Fruit fly (Drosophila melanogaster): ENCODE results near the gene Art6.

The Art6 gene

DNA sequence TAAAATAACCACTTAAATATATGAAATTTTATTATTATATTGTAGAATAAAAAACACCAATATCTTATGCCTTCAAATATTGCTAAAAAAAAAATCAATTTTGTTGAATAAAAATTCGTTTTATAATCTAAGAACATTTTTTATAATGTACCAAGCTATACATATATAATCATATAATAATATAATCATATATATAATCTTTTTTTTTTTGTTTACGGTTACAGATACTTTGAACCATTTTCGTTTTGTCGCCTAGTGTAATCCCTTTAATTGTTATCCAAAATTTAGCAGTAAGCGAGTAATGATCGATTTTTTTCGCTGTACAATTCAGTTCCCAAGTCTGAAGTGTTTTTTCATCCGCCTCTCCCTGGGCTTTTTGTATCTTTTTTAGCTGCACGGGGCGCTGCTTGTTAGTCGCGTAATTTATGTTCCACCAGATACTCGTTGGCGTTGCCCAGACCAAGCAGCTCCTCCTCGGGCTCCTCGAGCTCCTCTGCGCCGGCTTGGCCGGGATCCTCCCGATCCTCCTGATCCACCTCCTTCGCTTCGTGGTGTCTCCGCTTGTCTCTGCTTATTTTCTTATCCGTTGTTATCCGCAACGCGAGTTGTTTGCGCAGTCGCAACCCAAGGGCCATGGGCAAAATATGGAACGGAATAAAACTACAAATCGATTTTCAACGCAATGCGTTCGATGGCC lies 6.1 kb downstream of the Art6 start:
- TF ChIP-seq CG8478 (optimal IDR thresholded peaks at IDR 0.05) (no peak), CTCF (optimal IDR thresholded peaks at IDR 0.05) (no peak)

DNA sequence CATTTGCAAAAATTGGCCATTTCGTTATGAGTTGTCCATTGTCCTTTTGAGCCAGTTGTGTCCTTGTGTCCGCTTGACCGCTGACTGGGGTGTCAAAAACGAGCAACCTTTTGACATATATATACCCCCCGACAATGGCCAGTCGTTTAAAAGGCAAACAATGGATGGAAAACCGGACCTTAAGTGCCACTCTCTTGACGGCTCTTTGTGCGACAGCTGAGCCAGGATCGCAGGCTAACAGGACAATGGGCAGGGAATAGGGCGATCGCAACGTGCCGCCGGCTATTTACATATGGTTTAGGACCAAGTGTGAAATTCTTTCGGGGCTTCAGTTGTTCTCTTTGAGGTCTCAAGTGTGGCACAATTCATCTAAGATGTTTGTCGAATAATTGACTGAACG lies 9.3 kb downstream of the Art6 start:
- TF ChIP-seq CTCF (optimal IDR thresholded peaks at IDR 0.05) (no peak), CG8478 (optimal IDR thresholded peaks at IDR 0.05) (no peak)

DNA sequence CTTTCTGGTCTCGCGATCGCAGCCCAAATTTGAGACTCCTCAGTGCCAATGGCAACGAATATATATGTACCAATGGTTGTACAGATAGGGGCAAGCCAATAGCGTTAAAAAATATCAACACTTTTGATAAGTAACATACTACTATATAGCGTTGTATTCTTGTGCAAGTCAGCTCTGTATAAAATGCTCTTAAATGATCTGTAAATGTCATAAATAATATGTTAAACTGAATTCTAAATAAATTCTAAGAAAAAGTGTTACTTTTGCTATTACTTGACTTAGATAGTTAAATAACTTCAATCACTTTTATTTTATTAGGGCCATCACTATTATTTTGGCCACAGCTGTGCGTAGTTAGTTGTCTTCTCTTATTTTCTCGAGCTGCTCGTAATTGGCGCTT lies 11.0 kb downstream of the Art6 start:
- TF ChIP-seq CTCF (optimal IDR thresholded peaks at IDR 0.05) = no peak
- no peak for TF ChIP-seq CG8478 (optimal IDR thresholded peaks at IDR 0.05)

DNA sequence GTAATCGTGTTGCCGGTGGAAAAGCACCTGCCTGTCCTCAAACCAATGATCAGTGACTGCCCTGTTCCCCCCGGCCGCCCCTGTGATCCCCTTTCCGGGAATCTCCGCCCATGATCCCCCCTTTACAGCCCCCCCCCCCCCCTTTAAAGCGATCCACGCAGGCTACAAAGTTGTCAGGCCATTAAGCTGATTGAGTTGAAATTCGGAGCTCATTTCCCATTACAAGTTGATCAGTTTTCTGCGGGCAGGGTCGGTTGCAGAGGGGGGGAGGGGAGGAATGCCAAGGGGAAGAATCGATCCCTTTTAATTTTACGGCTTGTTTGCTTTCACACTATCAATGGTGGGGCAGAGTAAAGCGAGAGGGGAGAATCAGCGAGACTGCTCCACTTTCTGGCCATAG lies 11.6 kb downstream of the Art6 start:
- TF ChIP-seq CTCF (optimal IDR thresholded peaks at IDR 0.05) = no peak
- no peak for TF ChIP-seq CG8478 (optimal IDR thresholded peaks at IDR 0.05)

DNA sequence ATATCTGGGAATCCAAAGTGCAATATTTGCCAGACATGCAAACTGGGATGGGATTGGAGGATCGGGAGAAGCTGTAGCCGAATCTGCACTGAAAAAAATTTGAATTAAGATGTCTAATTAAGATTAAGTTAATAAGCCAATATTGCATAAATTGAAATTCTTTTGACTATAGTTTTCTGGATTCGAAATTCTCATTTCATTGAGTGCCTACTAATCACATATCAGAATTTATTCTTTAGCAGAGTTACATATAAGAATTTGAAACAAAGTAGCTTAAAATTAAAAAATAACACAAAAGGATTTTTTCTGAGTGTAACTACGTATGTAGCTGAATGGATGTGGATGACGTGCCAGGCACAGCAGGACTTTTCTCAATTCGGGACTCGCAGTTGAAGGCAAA lies 13.8 kb downstream of the Art6 start:
- no peak for TF ChIP-seq CTCF (optimal IDR thresholded peaks at IDR 0.05)

DNA sequence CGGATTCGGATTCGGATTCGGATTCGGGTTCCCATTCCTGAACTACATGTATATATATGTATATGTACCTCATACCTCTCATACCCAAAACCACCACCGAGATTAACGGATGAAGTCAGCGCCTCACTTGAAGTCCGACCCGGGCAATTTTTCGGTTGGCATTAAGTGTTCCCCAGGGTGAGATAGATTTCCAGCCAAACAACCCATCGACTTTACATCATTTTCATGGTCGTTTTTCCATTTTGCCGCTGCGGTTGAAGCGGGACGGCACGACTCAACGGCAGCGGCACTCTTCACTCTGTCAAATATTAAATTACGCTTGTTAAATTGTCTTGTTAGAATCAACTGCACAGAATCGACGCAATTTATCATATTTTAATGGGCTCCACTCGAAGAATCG lies 15.4 kb downstream of the Art6 start:
- no peak for TF ChIP-seq CTCF (optimal IDR thresholded peaks at IDR 0.05)
- no peak for TF ChIP-seq CG8478 (optimal IDR thresholded peaks at IDR 0.05)

DNA sequence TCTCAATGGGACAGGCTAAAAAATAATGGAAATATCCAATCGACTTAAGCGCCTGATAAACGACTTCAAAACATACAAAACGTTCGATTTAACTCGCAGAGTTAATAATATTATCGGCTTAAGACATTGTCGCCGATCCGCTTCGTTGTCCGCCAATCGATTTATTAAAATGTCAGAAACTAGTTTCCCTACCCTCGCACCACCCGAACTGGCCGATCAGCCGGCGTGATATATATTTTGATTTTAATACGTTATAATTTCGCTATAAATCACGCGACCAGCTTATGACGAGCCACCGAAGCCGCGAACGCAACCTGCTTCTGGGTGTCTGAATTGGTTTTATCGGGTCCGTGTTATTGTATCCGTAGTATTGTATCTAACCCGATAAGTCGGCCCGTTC lies 18.1 kb downstream of the Art6 start:
- no peak for TF ChIP-seq CG8478 (optimal IDR thresholded peaks at IDR 0.05)
- no peak for TF ChIP-seq CTCF (optimal IDR thresholded peaks at IDR 0.05)

DNA sequence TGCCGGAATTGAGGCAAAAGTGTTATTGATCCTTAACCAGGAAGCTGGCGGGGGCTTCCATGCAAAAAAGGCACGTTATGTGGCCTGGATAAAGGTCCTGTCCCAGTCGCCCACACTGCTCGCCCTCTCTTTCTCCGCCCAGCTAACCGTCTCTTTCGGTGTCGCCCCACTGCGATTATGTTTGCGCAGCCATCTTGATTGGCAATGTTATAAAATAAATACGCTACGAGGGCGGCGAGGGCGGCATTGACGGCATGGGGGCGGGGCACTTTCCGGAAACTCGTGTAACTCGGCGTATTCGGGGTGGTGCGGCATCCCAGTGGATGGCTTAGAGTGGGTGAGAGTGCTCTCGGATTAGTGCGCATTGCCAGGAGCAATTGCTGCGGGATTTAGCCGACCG lies 22.0 kb downstream of the Art6 start:
- no peak for TF ChIP-seq CG8478 (optimal IDR thresholded peaks at IDR 0.05)
- TF ChIP-seq CTCF (optimal IDR thresholded peaks at IDR 0.05) = no peak

DNA sequence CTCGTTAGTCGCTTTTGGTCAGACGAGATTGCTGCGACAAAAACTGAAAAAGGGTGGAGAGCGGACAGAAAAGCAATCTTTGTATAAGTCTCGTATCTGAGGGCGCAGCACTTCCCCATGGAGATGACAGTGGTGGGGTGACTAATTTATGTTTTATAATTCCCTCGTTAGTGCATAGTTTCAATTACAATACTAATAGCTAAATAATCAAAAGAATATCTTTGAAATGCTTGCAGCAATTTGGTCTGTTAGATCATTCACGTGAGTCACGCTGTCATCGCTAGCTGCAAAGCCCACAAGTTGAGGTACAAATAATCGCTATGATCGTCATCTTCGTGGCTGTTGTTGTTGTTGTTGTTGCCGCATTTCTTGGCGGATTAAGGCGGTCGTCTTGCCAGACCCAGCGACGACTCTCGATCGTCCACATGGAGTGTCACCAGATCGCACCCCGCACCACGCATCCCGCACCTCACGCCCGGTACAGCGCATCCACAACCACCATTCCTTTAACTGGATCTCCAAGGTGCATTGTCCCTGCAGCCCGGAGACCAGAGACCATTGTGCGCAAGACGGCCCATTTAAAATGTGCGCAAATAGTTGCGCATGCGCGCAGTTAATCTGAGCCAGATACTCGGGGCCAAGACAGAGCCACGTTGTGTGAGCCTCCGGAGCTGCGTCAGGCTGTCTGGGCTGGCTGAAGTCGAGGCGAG lies 23.7 kb downstream of the Art6 start:
- no peak for TF ChIP-seq CG8478 (optimal IDR thresholded peaks at IDR 0.05)
- TF ChIP-seq CTCF (optimal IDR thresholded peaks at IDR 0.05) = no peak

DNA sequence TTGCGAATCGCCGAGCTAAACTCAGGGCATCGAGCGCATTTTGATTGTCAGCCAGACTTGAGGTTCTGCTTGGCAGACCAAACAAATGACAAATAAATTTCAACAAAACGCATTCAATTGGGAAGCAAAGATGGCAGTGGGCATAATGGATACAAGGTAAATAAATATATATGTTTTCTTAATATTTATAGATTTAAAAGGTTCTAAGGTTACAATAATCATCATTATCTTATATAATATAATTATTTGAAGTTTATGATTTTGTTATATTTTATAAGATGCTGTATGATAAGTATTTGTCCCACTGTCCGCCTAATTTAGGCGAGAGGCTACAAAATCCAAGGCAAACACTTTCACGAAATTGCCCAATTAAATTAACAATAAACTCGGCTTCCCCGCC lies 27.6 kb downstream of the Art6 start:
- TF ChIP-seq CTCF (optimal IDR thresholded peaks at IDR 0.05) (no peak), CG8478 (optimal IDR thresholded peaks at IDR 0.05) (no peak)

DNA sequence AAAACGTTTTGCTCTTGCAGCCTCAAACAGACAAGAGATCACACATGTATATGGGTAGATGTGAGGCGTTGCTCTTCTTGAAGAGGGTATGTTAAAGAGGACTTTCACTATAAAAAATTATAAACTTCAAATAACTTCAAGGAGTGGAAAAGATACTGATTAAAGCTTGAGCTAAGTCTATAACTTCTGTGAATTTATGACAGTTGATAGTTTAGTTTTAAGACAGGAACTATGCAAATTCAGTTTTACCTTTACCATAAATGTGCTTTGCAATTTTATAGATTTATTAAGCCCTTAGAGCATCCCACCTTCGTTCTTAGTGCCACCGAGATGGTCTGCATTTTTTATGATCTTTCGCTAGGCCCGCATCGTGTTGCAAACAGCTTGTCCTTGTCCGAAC lies 29.1 kb downstream of the Art6 start:
- no peak for TF ChIP-seq CG8478 (optimal IDR thresholded peaks at IDR 0.05)
- no peak for TF ChIP-seq CTCF (optimal IDR thresholded peaks at IDR 0.05)

DNA sequence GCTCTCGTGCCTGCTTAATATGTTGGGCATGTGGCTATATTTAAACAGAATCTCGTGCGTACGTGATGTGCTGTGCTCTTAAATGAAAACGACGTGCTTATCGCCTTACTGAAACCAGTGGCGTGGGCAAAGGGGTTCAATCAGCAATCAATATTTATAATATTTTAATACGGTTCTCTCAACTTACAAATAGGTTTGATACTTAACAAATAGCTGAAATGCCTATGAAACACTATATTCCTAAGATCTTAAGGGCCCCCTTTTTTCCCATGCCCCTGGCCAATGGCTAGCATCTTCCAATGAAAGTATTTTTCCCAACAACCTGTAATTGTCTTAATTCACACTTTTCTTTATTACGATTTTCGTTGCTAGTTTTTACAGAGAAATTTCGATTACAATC lies 30.0 kb downstream of the Art6 start:
- TF ChIP-seq CG8478 (optimal IDR thresholded peaks at IDR 0.05) (no peak), CTCF (optimal IDR thresholded peaks at IDR 0.05) (no peak)

DNA sequence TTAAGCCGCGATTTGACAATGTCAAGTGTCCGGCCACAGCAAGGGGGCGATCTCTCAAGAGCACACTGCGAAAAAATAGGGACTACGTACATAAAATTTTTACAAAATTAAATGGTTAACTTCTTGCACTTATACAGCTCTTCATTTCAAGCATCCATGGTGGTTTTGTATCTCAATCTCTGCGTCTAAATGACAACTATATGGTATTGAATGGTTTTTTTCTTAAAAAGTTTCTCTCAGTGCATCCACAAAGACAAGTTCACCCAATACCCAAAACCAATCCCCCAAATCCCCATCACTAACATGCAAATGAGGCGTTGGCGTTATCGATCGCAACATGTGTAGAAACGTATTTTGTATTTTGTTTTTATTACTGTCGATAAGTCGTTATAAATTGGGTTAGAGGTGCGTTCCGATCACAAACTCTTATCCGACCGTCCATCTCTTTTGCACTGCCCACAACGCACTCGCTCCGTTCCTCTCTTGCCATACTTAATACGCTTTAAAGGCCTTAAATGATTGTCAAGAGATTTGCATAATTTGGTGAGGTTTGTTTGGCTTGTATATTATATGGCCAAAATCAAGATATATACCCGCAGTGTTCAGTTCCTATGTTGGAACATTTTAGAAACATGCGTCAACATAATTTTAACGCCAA lies 30.7 kb downstream of the Art6 start:
- TF ChIP-seq CG8478 (optimal IDR thresholded peaks at IDR 0.05) (no peak), CTCF (optimal IDR thresholded peaks at IDR 0.05) (no peak)

DNA sequence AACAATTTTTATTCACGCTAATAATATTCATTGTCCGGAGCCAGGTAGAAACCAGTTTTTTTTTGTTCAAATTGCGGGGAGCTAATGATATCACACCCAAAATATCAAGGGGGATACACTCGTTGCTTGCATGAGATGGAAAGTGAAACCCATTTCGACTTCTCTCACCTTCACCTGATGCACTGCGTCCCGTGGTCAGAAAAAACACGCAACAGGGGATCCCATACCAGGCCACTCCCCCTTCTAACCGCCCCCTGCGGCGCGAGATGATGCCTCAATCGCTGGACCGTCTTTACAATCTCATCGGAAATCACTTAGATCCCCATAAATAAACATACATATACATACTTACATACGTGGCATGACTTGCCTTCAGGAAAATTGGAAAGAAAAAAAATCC lies 32.0 kb downstream of the Art6 start:
- no peak for TF ChIP-seq CG8478 (optimal IDR thresholded peaks at IDR 0.05)

DNA sequence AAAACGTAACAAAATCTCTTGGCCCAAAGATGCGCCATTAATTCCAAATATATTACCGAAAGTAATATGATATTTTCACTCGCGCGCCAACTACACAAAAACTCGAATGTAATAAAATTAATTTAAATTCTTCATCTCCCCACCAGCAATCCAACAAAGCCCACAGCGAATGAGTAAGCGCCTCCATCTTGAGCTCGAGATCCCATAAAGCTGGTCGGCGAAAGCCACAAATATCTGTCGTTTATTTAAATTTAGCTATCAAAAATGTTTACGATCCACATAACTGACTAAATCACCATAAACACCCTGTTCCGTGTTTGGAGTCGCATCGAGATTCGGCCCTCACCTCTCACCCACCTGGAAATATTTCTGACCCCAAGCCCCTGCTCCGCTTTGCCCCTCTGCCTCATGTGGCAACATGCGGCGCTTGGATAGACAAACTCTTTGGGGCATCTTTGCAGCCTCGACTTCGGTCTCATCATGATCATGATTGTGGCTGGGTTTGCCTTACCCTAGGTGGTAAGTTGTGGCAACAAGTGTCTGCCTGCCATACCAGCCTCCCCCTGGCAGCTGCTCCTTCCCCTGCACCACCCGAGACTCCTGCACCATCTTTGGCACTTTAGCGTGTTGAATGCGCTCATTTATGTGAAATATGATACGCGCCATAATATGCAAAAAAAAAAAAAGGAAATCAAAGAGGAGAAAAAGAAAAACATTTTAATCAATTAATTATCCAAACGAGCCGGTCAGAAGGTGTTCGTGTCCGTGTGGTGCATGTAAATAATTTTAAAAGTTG lies 33.4 kb downstream of the Art6 start:
- TF ChIP-seq CG8478 (optimal IDR thresholded peaks at IDR 0.05) = no peak
- no peak for TF ChIP-seq CTCF (optimal IDR thresholded peaks at IDR 0.05)

Data from S2 (cell line).